Fruit fly (Drosophila melanogaster) whole organism, embryonic: ENCODE data around the gene GluClalpha.
A peak's percentile ranks its signal among the peaks of the same experiment; 100 is the strongest.

Source experiments
- Abd-B ChIP-seq: fragments of 200-800 bp; sonication (Bioruptor generic); optimal IDR thresholded peaks from 2 replicates; lab custom pipeline; 2018; ENCODE audit warnings: missing biosample characterization, mild to moderate bottlenecking, missing genetic modification characterization, moderate library complexity
- Adf1 ChIP-seq: fragments of 200-800 bp; sonication (Bioruptor generic); IDR thresholded peaks from 2 replicates; pipeline ENCODE4 v1.3.6; 2022; ENCODE audit warnings: missing biosample characterization, missing genetic modification characterization
- B-H2 ChIP-seq: fragments of 200-800 bp; sonication (Bioruptor generic); optimal IDR thresholded peaks from 2 replicates; lab custom pipeline; 2018; ENCODE audit warnings: missing biosample characterization, mild to moderate bottlenecking, missing genetic modification characterization
- BEAF-32 ChIP-seq: fragments of 200-800 bp; sonication (Bioruptor generic); optimal IDR thresholded peaks from 3 replicates; lab custom pipeline; 2017; ENCODE audit warnings: missing biosample characterization, missing genetic modification characterization, mild to moderate bottlenecking, moderate library complexity, missing genetic modification reagents
- Bgb ChIP-seq: fragments of 200-800 bp; sonication (Bioruptor generic); IDR thresholded peaks from 2 replicates; pipeline ENCODE4 v1.3.6; 2022; ENCODE audit warnings: missing biosample characterization, missing genetic modification characterization; ENCODE audit not compliant: partially characterized antibody
- CG1024 ChIP-seq: fragments of 200-800 bp; sonication (Bioruptor generic); IDR thresholded peaks from 2 replicates; pipeline ENCODE4 v1.3.6; 2022; ENCODE audit warnings: missing biosample characterization, missing genetic modification characterization
- CG10274 ChIP-seq: fragments of 200-800 bp; sonication (Bioruptor generic); optimal IDR thresholded peaks from 3 replicates; lab custom pipeline; 2017; ENCODE audit warnings: missing biosample characterization, mild to moderate bottlenecking, missing genetic modification characterization
- CG11085 ChIP-seq: fragments of 200-800 bp; sonication (Bioruptor generic); IDR thresholded peaks from 2 replicates; pipeline ENCODE4 v1.3.6; 2022; ENCODE audit warnings: missing biosample characterization, missing genetic modification characterization
- CG11398 ChIP-seq: fragments of 200-800 bp; sonication (Bioruptor generic); optimal IDR thresholded peaks from 2 replicates; lab custom pipeline; 2016; ENCODE audit warnings: missing biosample characterization, missing genetic modification characterization
- CG11696 ChIP-seq: fragments of 200-800 bp; sonication (Bioruptor generic); IDR thresholded peaks from 2 replicates; pipeline ENCODE4 v1.3.6; 2022; ENCODE audit warnings: missing biosample characterization, missing genetic modification characterization
- CG12744 ChIP-seq: fragments of 200-800 bp; sonication (Bioruptor generic); optimal IDR thresholded peaks from 2 replicates; lab custom pipeline; 2016; ENCODE audit warnings: missing biosample characterization, missing genetic modification characterization
- CG13424 ChIP-seq: fragments of 200-800 bp; sonication (Bioruptor generic); optimal IDR thresholded peaks from 2 replicates; lab custom pipeline; 2019; ENCODE audit warnings: missing biosample characterization, mild to moderate bottlenecking, missing genetic modification characterization, moderate library complexity
- CG14860 ChIP-seq: fragments of 200-800 bp; sonication (Bioruptor generic); IDR thresholded peaks from 3 replicates; pipeline ENCODE4 v1.3.6; 2022; ENCODE audit warnings: missing biosample characterization, missing genetic modification characterization; ENCODE audit not compliant: partially characterized antibody
- CG16815 ChIP-seq: fragments of 200-800 bp; sonication (Bioruptor generic); optimal IDR thresholded peaks from 3 replicates; lab custom pipeline; 2017; ENCODE audit warnings: missing biosample characterization, mild to moderate bottlenecking, missing genetic modification characterization
- CG17385 ChIP-seq: fragments of 200-800 bp; sonication (Bioruptor generic); optimal IDR thresholded peaks from 3 replicates; lab custom pipeline; 2018; ENCODE audit warnings: missing biosample characterization, mild to moderate bottlenecking, missing genetic modification characterization
- CG2875 ChIP-seq: fragments of 200-800 bp; sonication (Bioruptor generic); optimal IDR thresholded peaks from 2 replicates; lab custom pipeline; 2017; ENCODE audit warnings: missing biosample characterization, mild to moderate bottlenecking, missing genetic modification characterization, missing genetic modification reagents
- CG31224 ChIP-seq: fragments of 200-800 bp; sonication (Bioruptor generic); IDR thresholded peaks from 2 replicates; pipeline ENCODE4 v1.3.6; 2022; ENCODE audit warnings: missing biosample characterization, missing genetic modification characterization
- CG34422 ChIP-seq: fragments of 200-800 bp; sonication (Bioruptor generic); IDR thresholded peaks from 3 replicates; pipeline ENCODE4 v1.3.6; 2022; ENCODE audit warnings: missing biosample characterization, missing genetic modification characterization
- CG3726 ChIP-seq: fragments of 200-800 bp; sonication (Bioruptor generic); IDR thresholded peaks from 3 replicates; pipeline ENCODE4, ENCODE4 v1.3.6; 2022; ENCODE audit warnings: missing biosample characterization, missing genetic modification characterization
- CG7556 ChIP-seq: fragments of 200-800 bp; sonication (Bioruptor generic); optimal IDR thresholded peaks from 2 replicates; lab custom pipeline; 2017; ENCODE audit warnings: missing biosample characterization, mild to moderate bottlenecking, missing genetic modification characterization
- CG8281 ChIP-seq: fragments of 200-800 bp; sonication (Bioruptor generic); optimal IDR thresholded peaks from 2 replicates; lab custom pipeline; 2018; ENCODE audit warnings: missing biosample characterization, mild to moderate bottlenecking, missing genetic modification characterization, moderate library complexity
- Elba2 ChIP-seq: fragments of 200-800 bp; sonication (Bioruptor generic); optimal IDR thresholded peaks from 3 replicates; lab custom pipeline; 2016; ENCODE audit warnings: missing biosample characterization, missing genetic modification characterization
- Gug ChIP-seq: fragments of 200-800 bp; sonication (Bioruptor generic); IDR thresholded peaks from 4 replicates; pipeline ENCODE4 v1.3.6; 2022; ENCODE audit warnings: missing biosample characterization, missing genetic modification characterization
- H15 ChIP-seq: fragments of 200-800 bp; sonication (Bioruptor generic); IDR thresholded peaks from 3 replicates; pipeline ENCODE4 v1.3.6; 2022; ENCODE audit warnings: missing biosample characterization, missing genetic modification characterization
- HLH54F ChIP-seq: fragments of 200-800 bp; sonication (Bioruptor generic); optimal IDR thresholded peaks from 3 replicates; lab custom pipeline; 2016; ENCODE audit warnings: missing biosample characterization, missing genetic modification characterization
- Hey ChIP-seq: fragments of 200-800 bp; sonication (Bioruptor generic); optimal IDR thresholded peaks from 3 replicates; lab custom pipeline; 2018; ENCODE audit warnings: missing biosample characterization, mild to moderate bottlenecking, missing genetic modification characterization
- Max ChIP-seq: fragments of 200-800 bp; sonication (Bioruptor generic); optimal IDR thresholded peaks from 2 replicates; lab custom pipeline; 2016; ENCODE audit warnings: missing biosample characterization, mild to moderate bottlenecking, missing genetic modification characterization
- Mrtf ChIP-seq: fragments of 200-800 bp; sonication (Bioruptor generic); IDR thresholded peaks from 3 replicates; pipeline ENCODE4 v1.3.6; 2022; ENCODE audit warnings: missing biosample characterization, missing genetic modification characterization
- Opbp ChIP-seq: fragments of 200-800 bp; sonication (Bioruptor generic); IDR thresholded peaks from 3 replicates; pipeline ENCODE4 v1.3.6; 2022; ENCODE audit warnings: missing biosample characterization, missing genetic modification characterization; ENCODE audit not compliant: partially characterized antibody
- Optix ChIP-seq: fragments of 200-800 bp; sonication (Bioruptor generic); IDR thresholded peaks from 3 replicates; pipeline ENCODE4 v1.3.6; 2022; ENCODE audit warnings: missing biosample characterization, missing genetic modification characterization
- PHDP ChIP-seq: fragments of 200-800 bp; sonication (Bioruptor generic); optimal IDR thresholded peaks from 3 replicates; lab custom pipeline; 2018; ENCODE audit warnings: missing biosample characterization, mild to moderate bottlenecking, missing genetic modification characterization, moderate library complexity
- exex ChIP-seq: fragments of 200-800 bp; sonication (Bioruptor generic); optimal IDR thresholded peaks from 4 replicates; lab custom pipeline; 2018; ENCODE audit warnings: missing biosample characterization, mild to moderate bottlenecking, missing genetic modification characterization, moderate library complexity
- fd64A ChIP-seq: fragments of 200-800 bp; sonication (Bioruptor generic); optimal IDR thresholded peaks from 3 replicates; lab custom pipeline; 2018; ENCODE audit warnings: missing biosample characterization, mild to moderate bottlenecking, missing genetic modification characterization
- grn ChIP-seq: fragments of 200-800 bp; sonication (Bioruptor generic); optimal IDR thresholded peaks from 3 replicates; lab custom pipeline; 2017; ENCODE audit warnings: missing biosample characterization, missing genetic modification characterization
- gsb-n ChIP-seq: fragments of 200-800 bp; sonication (Bioruptor generic); optimal IDR thresholded peaks from 3 replicates; lab custom pipeline; 2018; ENCODE audit warnings: missing biosample characterization, mild to moderate bottlenecking, missing genetic modification characterization
- ham ChIP-seq: fragments of 200-800 bp; sonication (Bioruptor generic); IDR thresholded peaks from 2 replicates; pipeline ENCODE4 v1.3.6; 2022; ENCODE audit warnings: missing biosample characterization, missing genetic modification characterization
- ind ChIP-seq: fragments of 200-800 bp; sonication (Bioruptor generic); optimal IDR thresholded peaks from 3 replicates; lab custom pipeline; 2016; ENCODE audit warnings: missing biosample characterization, missing genetic modification characterization
- kni ChIP-seq: fragments of 200-800 bp; sonication (Bioruptor generic); optimal IDR thresholded peaks from 3 replicates; lab custom pipeline; 2017; ENCODE audit warnings: mild to moderate bottlenecking, missing biosample characterization, missing genetic modification reagents, missing genetic modification characterization
- knrl ChIP-seq: fragments of 200-800 bp; sonication (Bioruptor generic); IDR thresholded peaks from 3 replicates; pipeline ENCODE4 v1.3.6; 2022; ENCODE audit warnings: missing biosample characterization, missing genetic modification characterization; ENCODE audit not compliant: partially characterized antibody
- lbe ChIP-seq: fragments of 200-800 bp; sonication (Bioruptor generic); optimal IDR thresholded peaks from 2 replicates; lab custom pipeline; 2016; ENCODE audit warnings: missing biosample characterization, mild to moderate bottlenecking, missing genetic modification characterization
- nerfin-2 ChIP-seq: fragments of 200-800 bp; sonication (Bioruptor generic); IDR thresholded peaks from 2 replicates; pipeline ENCODE4 v1.3.6; 2022; ENCODE audit warnings: missing biosample characterization, missing genetic modification characterization; ENCODE audit not compliant: partially characterized antibody
- odd ChIP-seq: fragments of 200-800 bp; sonication (Bioruptor generic); optimal IDR thresholded peaks from 2 replicates; lab custom pipeline; 2017; ENCODE audit warnings: missing biosample characterization, mild to moderate bottlenecking, missing genetic modification characterization
- pho ChIP-seq: fragments of 200-800 bp; sonication (Bioruptor generic); optimal IDR thresholded peaks from 2 replicates; lab custom pipeline; 2016; ENCODE audit warnings: missing biosample characterization, missing genetic modification characterization
- pros ChIP-seq: fragments of 200-800 bp; sonication (Bioruptor generic); optimal IDR thresholded peaks from 3 replicates; lab custom pipeline; 2019; ENCODE audit warnings: missing biosample characterization, mild to moderate bottlenecking, missing genetic modification characterization, moderate library complexity
- salm ChIP-seq: fragments of 200-800 bp; sonication (Bioruptor generic); optimal IDR thresholded peaks from 2 replicates; lab custom pipeline; 2018; ENCODE audit warnings: missing biosample characterization, mild to moderate bottlenecking, missing genetic modification characterization
- sob ChIP-seq: fragments of 200-800 bp; sonication (Bioruptor generic); IDR thresholded peaks from 2 replicates; pipeline ENCODE4 v1.3.6; 2022; ENCODE audit warnings: missing biosample characterization, missing genetic modification characterization
- trh ChIP-seq: fragments of 200-800 bp; sonication (Bioruptor generic); optimal IDR thresholded peaks from 2 replicates; lab custom pipeline; 2016; ENCODE audit warnings: missing biosample characterization, missing genetic modification characterization
- vvl ChIP-seq: fragments of 200-800 bp; sonication (Bioruptor generic); IDR thresholded peaks from 2 replicates; pipeline ENCODE4 v1.3.6; 2022; ENCODE audit warnings: missing biosample characterization, missing genetic modification characterization
- zf30C ChIP-seq: fragments of 200-800 bp; sonication (Bioruptor generic); optimal IDR thresholded peaks from 3 replicates; lab custom pipeline; 2018; ENCODE audit warnings: missing biosample characterization, mild to moderate bottlenecking, missing genetic modification characterization

Gene GluClalpha

dm6 chr3R:19790805-19791572 lies 60.5 kb downstream of the GluClalpha start (continued):
- TF ChIP-seq odd, result no peak
- no peak for TF ChIP-seq gsb-n (tag; lab: Kevin White, UChicago)
- TF ChIP-seq Elba2 (GFP tag; lab: Kevin White, UChicago), result no peak
- peak; percentile 53; the same call in 1 of the 2 replicates for TF ChIP-seq vvl (GFP tag; lab: Robert Waterston, UW)
- TF ChIP-seq lbe (GFP tag; lab: Kevin White, UChicago), result no peak
- no peak for TF ChIP-seq Abd-B
- no peak for TF ChIP-seq Max (GFP tag; lab: Kevin White, UChicago)
- no peak for TF ChIP-seq pros
- no peak for TF ChIP-seq CG12744 (GFP tag; lab: Kevin White, UChicago)
- TF ChIP-seq CG14860 (GFP tag; lab: Robert Waterston, UW), result peak; percentile 90
- no peak for TF ChIP-seq CG7556 (GFP tag; lab: Kevin White, UChicago)
- no peak for TF ChIP-seq PHDP
- no peak for TF ChIP-seq CG3726 (GFP tag; lab: Robert Waterston, UW)
- no peak for TF ChIP-seq ham (GFP tag; lab: Robert Waterston, UW)
- no peak for TF ChIP-seq CG16815 (GFP tag; lab: Kevin White, UChicago)
- no peak for TF ChIP-seq CG11398 (GFP tag; lab: Kevin White, UChicago)
- TF ChIP-seq CG10274 (GFP tag; lab: Kevin White, UChicago), result no peak
- TF ChIP-seq CG11085, result no peak
- TF ChIP-seq zf30C (GFP tag; lab: Kevin White, UChicago), result no peak
- no peak for TF ChIP-seq Adf1 (GFP tag; lab: Robert Waterston, UW)
- TF ChIP-seq H15 (GFP tag; lab: Robert Waterston, UW), result no peak
- TF ChIP-seq Opbp (GFP tag; lab: Robert Waterston, UW), result peak; percentile 92
- TF ChIP-seq exex (tag; lab: Kevin White, UChicago), result no peak
- no peak for TF ChIP-seq BEAF-32 (GFP tag; lab: Kevin White, UChicago)
- no peak for TF ChIP-seq grn
- no peak for TF ChIP-seq CG13424
- TF ChIP-seq Bgb (GFP tag; lab: Robert Waterston, UW), result peak; percentile 89
- TF ChIP-seq CG11696, result no peak
- no peak for TF ChIP-seq Mrtf (GFP tag; lab: Robert Waterston, UW)
- TF ChIP-seq fd64A, result no peak
- no peak for TF ChIP-seq pho (GFP tag; lab: Kevin White, UChicago)
- TF ChIP-seq sob (GFP tag; lab: Robert Waterston, UW), result no peak
- no peak for TF ChIP-seq HLH54F (GFP tag; lab: Kevin White, UChicago)
- TF ChIP-seq Optix (GFP tag; lab: Robert Waterston, UW), result no peak
- no peak for TF ChIP-seq CG31224 (GFP tag; lab: Robert Waterston, UW)
- no peak for TF ChIP-seq CG1024 (GFP tag; lab: Robert Waterston, UW)
- TF ChIP-seq CG8281 (tag; lab: Kevin White, UChicago), result no peak
- TF ChIP-seq trh (GFP tag; lab: Kevin White, UChicago), result no peak
- no peak for TF ChIP-seq Hey (tag; lab: Kevin White, UChicago)
- no peak for TF ChIP-seq CG2875
- peak; percentile 94 for TF ChIP-seq nerfin-2 (GFP tag; lab: Robert Waterston, UW)
- no peak for TF ChIP-seq B-H2
- no peak for TF ChIP-seq CG17385 (GFP tag; lab: Kevin White, UChicago)
- TF ChIP-seq knrl (GFP tag; lab: Robert Waterston, UW), result peak; percentile 79
- no peak for TF ChIP-seq kni (GFP tag; lab: Kevin White, UChicago)
- no peak for TF ChIP-seq CG34422 (GFP tag; lab: Robert Waterston, UW)
- TF ChIP-seq ind (GFP tag; lab: Kevin White, UChicago), result no peak
- TF ChIP-seq Gug (GFP tag; lab: Robert Waterston, UW), result no peak
- TF ChIP-seq salm (tag; lab: Kevin White, UChicago), result no peak
